Fruit fly (Drosophila melanogaster) whole organism, pupa: ENCODE data around the gene RpS5a.

ENCODE experiments used
- CG10348 ChIP-seq: fragments of 200-800 bp; sonication (Bioruptor generic); IDR thresholded peaks from 2 replicates; pipeline ENCODE4 v1.3.6; 2022; ENCODE audit warnings: missing biosample characterization, missing genetic modification characterization
- CG12605 ChIP-seq: fragments of 200-800 bp; sonication (Bioruptor generic); IDR thresholded peaks from 2 replicates; pipeline ENCODE4 v1.3.6; 2022; ENCODE audit warnings: missing biosample characterization, missing genetic modification characterization
- CG13204 ChIP-seq: fragments of 200-800 bp; sonication (Bioruptor generic); optimal IDR thresholded peaks from 2 replicates; lab custom pipeline; 2018; ENCODE audit warnings: missing biosample characterization, mild to moderate bottlenecking, missing genetic modification characterization, moderate library complexity
- CG14655 ChIP-seq: fragments of 200-800 bp; sonication (Bioruptor generic); optimal IDR thresholded peaks from 3 replicates; lab custom pipeline; 2017; ENCODE audit warnings: mild to moderate bottlenecking, missing biosample characterization, missing genetic modification reagents, missing genetic modification characterization
- CG15710 ChIP-seq: fragments of 200-800 bp; sonication (Bioruptor generic); optimal IDR thresholded peaks from 2 replicates; lab custom pipeline; 2018; ENCODE audit warnings: missing biosample characterization, mild to moderate bottlenecking, missing genetic modification characterization, moderate library complexity
- CG17806 ChIP-seq: fragments of 200-800 bp; sonication (Bioruptor generic); optimal IDR thresholded peaks from 2 replicates; lab custom pipeline; 2018; ENCODE audit warnings: missing biosample characterization, mild to moderate bottlenecking, missing genetic modification characterization, moderate library complexity
- CG32121 ChIP-seq: fragments of 200-800 bp; sonication (Bioruptor generic); IDR thresholded peaks from 2 replicates; pipeline ENCODE4 v1.3.6; 2022; ENCODE audit warnings: missing biosample characterization, missing genetic modification characterization
- CG34367 ChIP-seq: fragments of 200-800 bp; sonication (Bioruptor generic); optimal IDR thresholded peaks from 2 replicates; lab custom pipeline; 2018; ENCODE audit warnings: missing biosample characterization, mild to moderate bottlenecking, missing genetic modification characterization
- CG4496 ChIP-seq: fragments of 200-800 bp; sonication (Bioruptor generic); IDR thresholded peaks from 3 replicates; pipeline ENCODE4 v1.3.6; 2022; ENCODE audit warnings: missing biosample characterization, missing genetic modification characterization
- CG8159 ChIP-seq: fragments of 200-800 bp; sonication (Bioruptor generic); optimal IDR thresholded peaks from 3 replicates; lab custom pipeline; 2018; ENCODE audit warnings: missing biosample characterization, mild to moderate bottlenecking, missing genetic modification characterization, moderate library complexity
- CG8301 ChIP-seq: fragments of 200-800 bp; sonication (Bioruptor generic); optimal IDR thresholded peaks from 2 replicates; lab custom pipeline; 2018; ENCODE audit warnings: missing biosample characterization, mild to moderate bottlenecking, missing genetic modification characterization
- CG9948 ChIP-seq: fragments of 200-800 bp; sonication (Bioruptor generic); optimal IDR thresholded peaks from 2 replicates; lab custom pipeline; 2018; ENCODE audit warnings: missing biosample characterization, mild to moderate bottlenecking, missing genetic modification characterization, moderate library complexity
- D1 ChIP-seq: fragments of 200-800 bp; sonication (Bioruptor generic); optimal IDR thresholded peaks from 2 replicates; lab custom pipeline; 2018; ENCODE audit warnings: missing biosample characterization, mild to moderate bottlenecking, missing genetic modification characterization, moderate library complexity
- EcR ChIP-seq: fragments of 200-800 bp; sonication (Bioruptor generic); optimal IDR thresholded peaks from 3 replicates; lab custom pipeline; 2019; ENCODE audit warnings: missing biosample characterization, missing genetic modification characterization, mild to moderate bottlenecking, moderate library complexity, missing genetic modification reagents
- Ets98B ChIP-seq: fragments of 200-800 bp; sonication (Bioruptor generic); IDR thresholded peaks from 2 replicates; pipeline ENCODE4 v1.3.6; 2022; ENCODE audit warnings: missing biosample characterization, missing genetic modification characterization
- Pif1A ChIP-seq: fragments of 200-800 bp; sonication (Bioruptor generic); optimal IDR thresholded peaks from 3 replicates; lab custom pipeline; 2016; ENCODE audit warnings: missing biosample characterization, missing genetic modification characterization
- Pif1B ChIP-seq: fragments of 200-800 bp; sonication (Bioruptor generic); optimal IDR thresholded peaks from 3 replicates; lab custom pipeline; 2016; ENCODE audit warnings: missing biosample characterization, missing genetic modification characterization
- Snoo ChIP-seq: fragments of 200-800 bp; sonication (Bioruptor generic); optimal IDR thresholded peaks from 3 replicates; lab custom pipeline; 2017; ENCODE audit warnings: missing biosample characterization, mild to moderate bottlenecking, missing genetic modification characterization, inconsistent platforms
- fd96Ca ChIP-seq: fragments of 200-800 bp; sonication (Bioruptor generic); IDR thresholded peaks from 3 replicates; pipeline ENCODE4 v1.3.6; 2022; ENCODE audit warnings: missing biosample characterization, missing genetic modification characterization
- gl ChIP-seq: fragments of 200-800 bp; sonication (Bioruptor generic); optimal IDR thresholded peaks from 2 replicates; lab custom pipeline; 2018; ENCODE audit warnings: missing biosample characterization, mild to moderate bottlenecking, missing genetic modification characterization
- rn ChIP-seq: fragments of 200-800 bp; sonication (Bioruptor generic); IDR thresholded peaks from 2 replicates; pipeline ENCODE4 v1.3.6; 2022; ENCODE audit warnings: missing biosample characterization, missing genetic modification characterization

The RpS5a gene

DNA sequence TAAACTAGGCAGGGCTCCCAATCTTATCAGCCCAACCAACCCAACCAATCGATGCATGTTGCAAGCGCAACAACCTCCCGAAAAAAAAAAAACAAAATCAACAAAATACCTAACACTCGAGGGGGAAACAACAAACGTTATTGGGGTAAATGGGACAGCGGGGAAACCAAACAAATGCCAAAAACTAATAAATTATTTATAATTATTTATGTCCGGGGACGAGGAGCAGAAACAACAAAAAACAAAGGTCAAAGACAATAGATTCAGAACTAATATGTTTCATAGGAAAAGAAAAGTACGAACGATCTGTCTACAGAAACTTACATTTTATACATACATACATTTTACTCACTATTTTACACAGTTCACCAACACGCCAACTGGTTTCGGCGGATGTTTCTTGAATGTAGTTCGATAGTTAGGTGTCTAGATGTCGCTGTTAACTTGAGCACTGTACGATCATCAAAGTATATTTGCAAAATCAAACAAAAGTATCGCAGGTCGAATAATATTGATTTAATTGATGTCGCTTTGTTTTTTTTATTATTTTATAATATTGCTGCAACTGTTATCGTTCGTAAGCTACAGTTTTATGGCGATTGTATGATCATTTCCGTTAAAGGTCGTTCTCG lies 27.6 kb upstream of the RpS5a start:
- TF ChIP-seq CG4496 (GFP tag; lab: Robert Waterston, UW) (peak; percentile 10; the same call in 1 of the 3 replicates), EcR (GFP tag; lab: Kevin White, UChicago) (peak; percentile 45), D1 (tag; lab: Kevin White, UChicago) (peak; percentile 20), CG14655 (no peak)

DNA sequence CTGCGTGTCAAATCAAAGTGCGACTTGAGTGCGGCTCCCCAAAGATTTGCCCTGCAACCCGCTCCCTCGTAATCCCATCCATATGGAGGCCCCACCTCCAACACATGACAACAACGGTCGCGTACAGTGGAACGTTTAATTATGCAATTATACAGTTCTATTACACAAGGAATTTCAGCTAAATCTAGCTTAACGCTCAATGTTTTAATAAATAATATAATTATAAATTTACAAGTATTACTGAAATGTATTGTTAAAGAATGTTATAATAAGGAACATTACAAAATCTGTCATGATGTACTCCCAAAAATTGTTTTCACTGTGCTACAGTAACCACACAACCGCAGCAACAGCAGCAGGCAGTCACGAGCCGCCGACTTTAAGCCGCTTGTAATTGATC lies 26.1 kb upstream of the RpS5a start:
- TF ChIP-seq CG12605 (GFP tag; lab: Robert Waterston, UW) (no peak), Ets98B (GFP tag; lab: Robert Waterston, UW) (peak; percentile 32; the same call in 1 of the 2 replicates), CG32121 (GFP tag; lab: Robert Waterston, UW) (peak; percentile 59), Pif1B (GFP tag; lab: Kevin White, UChicago) (no peak), CG9948 (tag; lab: Kevin White, UChicago) (no peak), CG10348 (GFP tag; lab: Robert Waterston, UW) (no peak), CG13204 (GFP tag; lab: Kevin White, UChicago) (no peak), CG14655 (peak; percentile 37), fd96Ca (GFP tag; lab: Robert Waterston, UW) (peak; percentile 35; the same call in 1 of the 3 replicates), CG17806 (tag; lab: Kevin White, UChicago) (no peak), CG8301 (tag; lab: Kevin White, UChicago) (peak; percentile 16)

DNA sequence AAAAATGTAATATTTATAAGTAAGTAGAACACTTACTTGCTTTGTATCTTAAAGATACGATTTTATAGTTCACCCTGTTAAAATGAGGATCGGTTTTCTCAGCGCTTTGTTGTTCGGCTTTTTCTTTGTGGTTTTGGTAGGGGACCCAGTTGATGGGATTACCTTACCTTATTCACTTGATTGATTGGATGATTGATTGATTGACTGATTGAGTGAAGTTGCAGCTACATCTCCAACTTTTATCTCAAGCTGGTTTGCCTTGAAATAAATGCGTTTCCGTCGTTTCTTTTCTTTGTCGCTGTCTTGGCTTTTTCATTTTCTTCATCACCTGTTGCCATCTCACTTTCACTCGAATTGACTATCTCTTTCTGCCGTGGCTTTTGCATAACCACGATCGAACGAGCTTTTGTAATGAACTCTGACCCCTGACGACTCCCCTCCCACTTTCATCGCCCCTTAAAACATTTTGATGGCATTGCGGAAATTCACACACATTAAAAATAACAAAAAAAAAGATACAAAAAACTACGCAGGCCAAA lies 24.8 kb upstream of the RpS5a start:
- TF ChIP-seq CG8159 (tag; lab: Kevin White, UChicago) (no peak), CG9948 (tag; lab: Kevin White, UChicago) (no peak), CG8301 (tag; lab: Kevin White, UChicago) (no peak), gl (no peak), CG10348 (GFP tag; lab: Robert Waterston, UW) (no peak), CG4496 (GFP tag; lab: Robert Waterston, UW) (no peak), CG15710 (no peak), CG17806 (tag; lab: Kevin White, UChicago) (no peak), CG12605 (GFP tag; lab: Robert Waterston, UW) (no peak)
- TF ChIP-seq, all 21 proteins: peak for 0

DNA sequence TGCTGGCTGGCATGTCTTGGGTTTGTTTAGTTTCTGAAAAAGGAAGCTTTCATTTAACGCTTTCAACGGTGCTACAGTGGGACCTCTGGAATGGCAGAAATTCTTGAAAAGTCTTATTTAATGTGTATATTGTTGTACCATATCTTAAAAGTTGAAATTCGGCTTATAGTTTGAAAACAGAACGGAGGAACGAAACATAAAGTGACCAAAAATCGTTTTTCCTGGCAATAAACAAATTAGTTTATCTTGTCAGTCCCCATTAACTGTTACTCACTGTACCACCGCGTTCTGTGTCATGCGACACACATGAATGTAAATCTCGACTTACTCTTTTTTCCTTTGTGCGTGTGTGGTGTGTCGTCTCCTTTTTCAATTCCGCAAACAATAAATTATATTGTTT lies 24.1 kb upstream of the RpS5a start:
- TF ChIP-seq CG15710 (peak; percentile 11), rn (no peak), CG12605 (GFP tag; lab: Robert Waterston, UW) (no peak), CG8159 (tag; lab: Kevin White, UChicago) (peak; percentile 26), CG14655 (no peak), CG17806 (tag; lab: Kevin White, UChicago) (peak; percentile 9), CG32121 (GFP tag; lab: Robert Waterston, UW) (no peak), CG34367 (tag; lab: Kevin White, UChicago) (no peak), Pif1A (GFP tag; lab: Kevin White, UChicago) (peak; percentile 17), CG9948 (tag; lab: Kevin White, UChicago) (no peak), CG10348 (GFP tag; lab: Robert Waterston, UW) (no peak), Snoo (tag; lab: Kevin White, UChicago) (peak; percentile 22)

DNA sequence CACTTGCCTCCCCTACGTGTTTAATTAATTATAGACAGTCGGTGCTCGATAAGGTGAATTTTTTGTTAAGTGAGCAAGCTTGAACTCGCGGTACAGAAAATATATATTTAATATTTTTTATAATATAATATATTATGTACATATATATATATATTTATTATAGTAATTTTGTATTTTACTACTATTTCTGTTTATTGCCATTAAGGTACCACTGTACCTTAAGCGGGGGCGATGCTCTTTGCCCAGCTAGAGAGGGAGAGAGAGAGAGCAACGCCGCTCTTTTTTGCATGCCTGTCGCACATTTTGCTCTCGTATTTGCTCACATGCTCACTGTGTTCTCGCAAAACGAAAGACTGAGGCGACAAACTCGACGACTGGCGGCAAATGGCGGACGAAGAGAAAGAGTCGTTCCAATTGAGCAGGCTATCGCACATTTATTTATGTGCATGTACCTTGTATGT lies 22.4 kb upstream of the RpS5a start:
- TF ChIP-seq CG15710 (peak; percentile 69), CG32121 (GFP tag; lab: Robert Waterston, UW) (peak; percentile 79), CG34367 (tag; lab: Kevin White, UChicago) (peak; percentile 46), Pif1B (GFP tag; lab: Kevin White, UChicago) (peak; percentile 56), EcR (GFP tag; lab: Kevin White, UChicago) (peak; percentile 93), CG10348 (GFP tag; lab: Robert Waterston, UW) (no peak), CG8159 (tag; lab: Kevin White, UChicago) (peak; percentile 77), CG13204 (GFP tag; lab: Kevin White, UChicago) (peak; percentile 35), CG12605 (GFP tag; lab: Robert Waterston, UW) (peak; percentile 53; the same call in 1 of the 2 replicates), Pif1A (GFP tag; lab: Kevin White, UChicago) (peak; percentile 35), CG17806 (tag; lab: Kevin White, UChicago) (peak; percentile 67), CG8301 (tag; lab: Kevin White, UChicago) (peak; percentile 54), Ets98B (GFP tag; lab: Robert Waterston, UW) (peak; percentile 79), D1 (tag; lab: Kevin White, UChicago) (no peak), Snoo (tag; lab: Kevin White, UChicago) (peak; percentile 47), gl (no peak), CG4496 (GFP tag; lab: Robert Waterston, UW) (peak; percentile 36; the same call in 1 of the 3 replicates), CG9948 (tag; lab: Kevin White, UChicago) (peak; percentile 70), rn (no peak), fd96Ca (GFP tag; lab: Robert Waterston, UW) (peak; percentile 69; the same call in 2 of the 3 replicates), CG14655 (peak; percentile 82)

DNA sequence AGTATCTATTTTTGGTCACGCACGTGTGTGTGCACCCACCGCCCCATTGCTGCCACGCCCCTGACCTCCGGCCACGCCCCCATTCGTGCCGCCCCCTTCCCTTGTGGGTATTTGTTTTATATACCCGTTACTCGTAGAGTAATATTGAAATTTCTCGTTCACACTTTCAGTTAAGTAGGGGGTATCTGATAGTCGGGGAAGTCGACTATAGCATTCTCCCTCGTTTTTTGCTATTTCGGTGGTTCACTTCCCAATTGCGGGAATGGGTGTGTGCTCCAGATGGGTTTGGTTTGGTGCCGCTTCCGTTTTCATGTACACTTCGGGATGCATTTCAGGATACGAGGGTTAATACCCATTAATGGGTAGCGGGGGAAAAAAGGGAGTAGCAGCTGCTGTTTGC lies 19.2 kb upstream of the RpS5a start:
- no peak for TF ChIP-seq CG14655
- no peak for TF ChIP-seq CG32121 (GFP tag; lab: Robert Waterston, UW)
- TF ChIP-seq CG34367 (tag; lab: Kevin White, UChicago) = no peak
- TF ChIP-seq fd96Ca (GFP tag; lab: Robert Waterston, UW) = no peak
- no peak for TF ChIP-seq CG8301 (tag; lab: Kevin White, UChicago)
- no peak for TF ChIP-seq Snoo (tag; lab: Kevin White, UChicago)
- no peak for TF ChIP-seq CG12605 (GFP tag; lab: Robert Waterston, UW)
- no peak for TF ChIP-seq CG13204 (GFP tag; lab: Kevin White, UChicago)
- no peak for TF ChIP-seq CG8159 (tag; lab: Kevin White, UChicago)
- TF ChIP-seq CG15710 = no peak
- no peak for TF ChIP-seq Pif1A (GFP tag; lab: Kevin White, UChicago)
- TF ChIP-seq rn = no peak
- TF ChIP-seq Pif1B (GFP tag; lab: Kevin White, UChicago) = no peak
- no peak for TF ChIP-seq gl
- no peak for TF ChIP-seq CG4496 (GFP tag; lab: Robert Waterston, UW)
- no peak for TF ChIP-seq CG10348 (GFP tag; lab: Robert Waterston, UW)
- no peak for TF ChIP-seq D1 (tag; lab: Kevin White, UChicago)
